Worm (Caenorhabditis elegans): ENCODE results near the gene W04G3.13.

DNA sequence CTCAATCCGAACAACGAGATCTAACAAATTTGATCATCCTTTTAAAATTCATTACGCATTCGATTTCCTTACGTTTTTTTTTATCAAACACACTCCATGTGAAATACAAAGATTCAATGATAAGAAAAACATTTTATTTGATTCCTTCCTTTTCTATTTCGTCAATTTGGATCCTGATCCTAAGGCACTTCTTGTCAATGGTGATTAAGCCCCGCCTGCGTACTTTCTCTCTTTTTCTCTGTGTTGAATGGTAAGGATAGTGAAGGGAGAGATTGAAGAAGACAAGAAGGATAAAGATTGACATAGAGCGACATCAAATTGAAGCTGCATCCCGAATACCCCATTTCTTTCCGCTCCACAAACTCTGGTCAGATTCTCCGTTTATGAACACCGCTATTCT is 29.6 kb upstream of the W04G3.13 start, which contains the start of gene grd-1:
- TF ChIP-seq cog-1 (tag; optimal IDR thresholded peaks at IDR 0.05) (no peak), tab-1 (GFP tag; IDR thresholded peaks at IDR 0.05) (no peak), ztf-29 (GFP tag; IDR thresholded peaks at IDR 0.05) (no peak), klf-2 (GFP tag; conservative IDR thresholded peaks at IDR 0.05) (no peak), flt-1 (GFP tag; IDR thresholded peaks at IDR 0.05) (no peak), med-1 (GFP tag; optimal IDR thresholded peaks at IDR 0.05; ENCODE audit: insufficient read depth) (no peak), T22C8.4 (GFP tag; IDR thresholded peaks at IDR 0.05) (no peak), ref-1 (GFP tag; conservative IDR thresholded peaks at IDR 0.05) (no peak)

All from whole organism, midembryonic.